Fruit fly (Drosophila melanogaster): ENCODE measurements around the gene CG32407.

CG32407 gene

dm6 chr3L:5932363-5932914 lies 10.6 kb downstream of the CG32407 start, which contains the start of gene Rcc1 (continued):
- TF ChIP-seq nau (GFP tag; optimal IDR thresholded peaks at IDR 0.05), result no peak
- no peak for TF ChIP-seq gcm2 (GFP tag; optimal IDR thresholded peaks at IDR 0.05)
- TF ChIP-seq NfI (GFP tag; optimal IDR thresholded peaks at IDR 0.05), result peak; percentile 17
- 0 out of 3 replicates have a peak, but pooled peaks have one; percentile 15 for TF ChIP-seq ci (GFP tag; IDR thresholded peaks at IDR 0.05)
- TF ChIP-seq Lhr (GFP tag; optimal IDR thresholded peaks at IDR 0.05), result peak; percentile 83
- no peak for TF ChIP-seq Side (GFP tag; optimal IDR thresholded peaks at IDR 0.05)
- TF ChIP-seq Sry-β (GFP tag; optimal IDR thresholded peaks at IDR 0.05), result peak; percentile 99
- no peak for TF ChIP-seq CG6765 (GFP tag; optimal IDR thresholded peaks at IDR 0.05)
- no peak for TF ChIP-seq lilli (GFP tag; optimal IDR thresholded peaks at IDR 0.05)
- TF ChIP-seq NK7.1 (GFP tag; optimal IDR thresholded peaks at IDR 0.05), result no peak
- no peak for TF ChIP-seq CG16779 (GFP tag; IDR thresholded peaks at IDR 0.05)
- peak; percentile 40; the same call in 1 of the 2 replicates for TF ChIP-seq Adf1 (GFP tag; IDR thresholded peaks at IDR 0.05)
- TF ChIP-seq CG10462 (GFP tag; optimal IDR thresholded peaks at IDR 0.05), result no peak
- TF ChIP-seq Rx (GFP tag; IDR thresholded peaks at IDR 0.05), result no peak
- no peak for TF ChIP-seq CG13296 (GFP tag; optimal IDR thresholded peaks at IDR 0.05)
- no peak for TF ChIP-seq CG7745 (tag; optimal IDR thresholded peaks at IDR 0.05)
- TF ChIP-seq mam (GFP tag; optimal IDR thresholded peaks at IDR 0.05), result no peak
- peak; percentile 32 for TF ChIP-seq CG15601 (tag; optimal IDR thresholded peaks at IDR 0.05)
- TF ChIP-seq CG14710 (tag; optimal IDR thresholded peaks at IDR 0.05), result peak; percentile 86
- peak; percentile 34 for TF ChIP-seq jumu (GFP tag; optimal IDR thresholded peaks at IDR 0.05)
- no peak for TF ChIP-seq CG9215 (GFP tag; IDR thresholded peaks at IDR 0.05)
- TF ChIP-seq CG8924 (tag; optimal IDR thresholded peaks at IDR 0.05), result no peak
- no peak for TF ChIP-seq sqz (GFP tag; optimal IDR thresholded peaks at IDR 0.05)
- no peak for TF ChIP-seq CG2202 (tag; optimal IDR thresholded peaks at IDR 0.05)
- peak; percentile 8 for TF ChIP-seq CG4424 (GFP tag; optimal IDR thresholded peaks at IDR 0.05)
- no peak for TF ChIP-seq Deaf1 (tag; optimal IDR thresholded peaks at IDR 0.05)
- TF ChIP-seq CG2199 (GFP tag; IDR thresholded peaks at IDR 0.05), result no peak
- TF ChIP-seq Doc3 (GFP tag; IDR thresholded peaks at IDR 0.05; ENCODE audit: partially characterized antibody), result no peak
- TF ChIP-seq tio (GFP tag; optimal IDR thresholded peaks at IDR 0.05), result no peak
- TF ChIP-seq unc-4 (GFP tag; IDR thresholded peaks at IDR 0.05; ENCODE audit: partially characterized antibody), result peak; percentile 64
- TF ChIP-seq usp (GFP tag; optimal IDR thresholded peaks at IDR 0.05), result no peak
- TF ChIP-seq gro (GFP tag; optimal IDR thresholded peaks at IDR 0.05), result no peak
- no peak for TF ChIP-seq CG4328 (GFP tag; optimal IDR thresholded peaks at IDR 0.05)
- TF ChIP-seq CG13424 (tag; optimal IDR thresholded peaks at IDR 0.05), result no peak
- TF ChIP-seq slou (GFP tag; optimal IDR thresholded peaks at IDR 0.05), result no peak
- no peak for TF ChIP-seq CG11456 (GFP tag; IDR thresholded peaks at IDR 0.05)
- no peak for TF ChIP-seq nom (GFP tag; optimal IDR thresholded peaks at IDR 0.05)
- TF ChIP-seq BtbVII (GFP tag; optimal IDR thresholded peaks at IDR 0.05), result no peak
- no peak for TF ChIP-seq CG1529 (GFP tag; optimal IDR thresholded peaks at IDR 0.05)
- TF ChIP-seq CG30431 (GFP tag; optimal IDR thresholded peaks at IDR 0.05), result no peak
- TF ChIP-seq Mrtf (GFP tag; IDR thresholded peaks at IDR 0.05), result no peak
- TF ChIP-seq CG12659 (GFP tag; optimal IDR thresholded peaks at IDR 0.05), result peak; percentile 48
- peak; percentile 18 for TF ChIP-seq Xbp1 (GFP tag; optimal IDR thresholded peaks at IDR 0.05)
- TF ChIP-seq grn (GFP tag; optimal IDR thresholded peaks at IDR 0.05), result no peak
- no peak for TF ChIP-seq ab (GFP tag; optimal IDR thresholded peaks at IDR 0.05)
- TF ChIP-seq ara (GFP tag; IDR thresholded peaks at IDR 0.05), result no peak
- no peak for TF ChIP-seq danr (GFP tag; IDR thresholded peaks at IDR 0.05)
- no peak for TF ChIP-seq CG18764 (GFP tag; optimal IDR thresholded peaks at IDR 0.05)
- no peak for TF ChIP-seq Hr51 (GFP tag; optimal IDR thresholded peaks at IDR 0.05)
- no peak for TF ChIP-seq mirr (GFP tag; optimal IDR thresholded peaks at IDR 0.05)
- no peak for TF ChIP-seq CG14667 (GFP tag; IDR thresholded peaks at IDR 0.05)

All from whole organism, embryonic.